Fruit fly (Drosophila melanogaster) whole organism, embryonic: ENCODE measurements around the gene CG6048.

Experiments used
- BEAF-32 ChIP-seq: fragments of 200-800 bp; sonication (Bioruptor generic); optimal IDR thresholded peaks from 3 replicates; lab custom pipeline; 2017; ENCODE audit warnings: missing biosample characterization, missing genetic modification characterization, mild to moderate bottlenecking, moderate library complexity, missing genetic modification reagents
- BtbVII ChIP-seq: fragments of 200-800 bp; sonication (Bioruptor generic); optimal IDR thresholded peaks from 3 replicates; lab custom pipeline; 2017; ENCODE audit warnings: missing biosample characterization, mild to moderate bottlenecking, missing genetic modification characterization
- CG10462 ChIP-seq: fragments of 200-800 bp; sonication (Bioruptor generic); optimal IDR thresholded peaks from 2 replicates; lab custom pipeline; 2016; ENCODE audit warnings: missing biosample characterization, missing genetic modification characterization
- CG12071 ChIP-seq: fragments of 200-800 bp; sonication (Bioruptor generic); optimal IDR thresholded peaks from 3 replicates; lab custom pipeline; 2018; ENCODE audit warnings: missing biosample characterization, mild to moderate bottlenecking, missing genetic modification characterization
- CG1233 ChIP-seq: fragments of 200-800 bp; sonication (Bioruptor generic); optimal IDR thresholded peaks from 4 replicates; lab custom pipeline; 2018; ENCODE audit warnings: missing biosample characterization, mild to moderate bottlenecking, missing genetic modification characterization
- CG12769 ChIP-seq: fragments of 200-800 bp; sonication (Bioruptor generic); optimal IDR thresholded peaks from 2 replicates; lab custom pipeline; 2019; ENCODE audit warnings: missing biosample characterization, mild to moderate bottlenecking, missing genetic modification characterization, moderate library complexity
- CG13296 ChIP-seq: fragments of 200-800 bp; sonication (Bioruptor generic); optimal IDR thresholded peaks from 3 replicates; lab custom pipeline; 2018; ENCODE audit warnings: missing biosample characterization, mild to moderate bottlenecking, missing genetic modification characterization
- CG15514 ChIP-seq: fragments of 200-800 bp; sonication (Bioruptor generic); optimal IDR thresholded peaks from 3 replicates; lab custom pipeline; 2017; ENCODE audit warnings: missing biosample characterization, missing genetic modification characterization, mild to moderate bottlenecking, moderate library complexity, missing genetic modification reagents
- CG2129 ChIP-seq: fragments of 200-800 bp; sonication (Bioruptor generic); IDR thresholded peaks from 2 replicates; pipeline ENCODE4 v1.3.6; 2022; ENCODE audit warnings: missing biosample characterization, missing genetic modification characterization; ENCODE audit not compliant: partially characterized antibody
- CG32767 ChIP-seq: fragments of 200-800 bp; sonication (Bioruptor generic); IDR thresholded peaks from 2 replicates; pipeline ENCODE4 v1.3.6; 2022; ENCODE audit warnings: missing biosample characterization, missing genetic modification characterization
- CG33557 ChIP-seq: fragments of 200-800 bp; sonication (Bioruptor generic); optimal IDR thresholded peaks from 2 replicates; lab custom pipeline; 2019; ENCODE audit warnings: missing biosample characterization, mild to moderate bottlenecking, missing genetic modification characterization, moderate library complexity
- CG3726 ChIP-seq: fragments of 200-800 bp; sonication (Bioruptor generic); IDR thresholded peaks from 3 replicates; pipeline ENCODE4, ENCODE4 v1.3.6; 2022; ENCODE audit warnings: missing biosample characterization, missing genetic modification characterization
- CG6175 ChIP-seq: fragments of 200-800 bp; sonication (Bioruptor generic); IDR thresholded peaks from 3 replicates; pipeline ENCODE4 v1.3.6; 2022; ENCODE audit warnings: missing biosample characterization, missing genetic modification characterization
- CG9932 ChIP-seq: fragments of 200-800 bp; sonication (Bioruptor generic); IDR thresholded peaks from 2 replicates; pipeline ENCODE4 v1.3.6; 2022; ENCODE audit warnings: missing biosample characterization, missing genetic modification characterization
- CTCF ChIP-seq: fragments of 200-800 bp; sonication (Bioruptor generic); optimal IDR thresholded peaks from 2 replicates; lab custom pipeline; 2017; ENCODE audit warnings: missing biosample characterization, mild to moderate bottlenecking, missing genetic modification characterization, moderate library complexity
- D19A ChIP-seq: fragments of 200-800 bp; optimal IDR thresholded peaks from 3 replicates; lab custom pipeline; 2019; ENCODE audit warnings: missing biosample characterization, mild to moderate bottlenecking, missing genetic modification characterization, moderate library complexity
- Dip2 ChIP-seq: fragments of 200-800 bp; sonication (Bioruptor generic); IDR thresholded peaks from 2 replicates; pipeline ENCODE4 v1.3.6; 2022; ENCODE audit warnings: missing biosample characterization, missing genetic modification characterization
- Doc3 ChIP-seq: fragments of 200-800 bp; sonication (Bioruptor generic); IDR thresholded peaks from 3 replicates; pipeline ENCODE4 v1.3.6; 2022; ENCODE audit warnings: missing biosample characterization, missing genetic modification characterization; ENCODE audit not compliant: partially characterized antibody
- Dref ChIP-seq: fragments of 200-800 bp; sonication (Bioruptor generic); IDR thresholded peaks from 2 replicates; pipeline ENCODE4 v1.3.6; 2022; ENCODE audit warnings: missing biosample characterization, missing genetic modification characterization
- Drgx ChIP-seq: fragments of 200-800 bp; sonication (Bioruptor generic); IDR thresholded peaks from 2 replicates; pipeline ENCODE4 v1.3.6; 2022; ENCODE audit warnings: missing biosample characterization, missing genetic modification characterization
- Hmr ChIP-seq: fragments of 200-800 bp; sonication (Bioruptor generic); optimal IDR thresholded peaks from 3 replicates; lab custom pipeline; 2017; ENCODE audit warnings: mild to moderate bottlenecking, missing biosample characterization, missing genetic modification reagents, missing genetic modification characterization
- Hr78 ChIP-seq, 2 experiments: fragments of 200-800 bp in 1 of 2; fragments of >200 bp in 1 of 2; sonication (Bioruptor generic) in 1 of 2; optimal IDR thresholded peaks; 2 replicates each; lab custom pipeline; 2017 to 2019; ENCODE audit warnings: missing biosample characterization in 2 of 2, missing genetic modification characterization in 2 of 2, mild to moderate bottlenecking in 1 of 2, moderate library complexity in 1 of 2
- Med ChIP-seq: fragments of 200-800 bp; sonication (Bioruptor generic); peaks from one replicate; lab custom pipeline; 2016; ENCODE audit warnings: missing biosample characterization, missing genetic modification characterization, mild to moderate bottlenecking, inconsistent platforms, moderate library complexity
- NFAT ChIP-seq: fragments of 200-800 bp; sonication (Bioruptor generic); IDR thresholded peaks from 2 replicates; pipeline ENCODE4 v1.3.6; 2022; ENCODE audit warnings: missing biosample characterization, missing genetic modification characterization
- Nf-YC ChIP-seq: fragments of 200-800 bp; optimal IDR thresholded peaks from 3 replicates; lab custom pipeline; 2019; ENCODE audit warnings: missing biosample characterization, mild to moderate bottlenecking, missing genetic modification characterization, moderate library complexity
- Oli ChIP-seq: fragments of 200-800 bp; sonication (Bioruptor generic); optimal IDR thresholded peaks from 2 replicates; lab custom pipeline; 2018; ENCODE audit warnings: missing biosample characterization, mild to moderate bottlenecking, missing genetic modification characterization, moderate library complexity
- Scr ChIP-seq: fragments of 200-800 bp; sonication (Bioruptor generic); IDR thresholded peaks from 2 replicates; pipeline ENCODE4 v1.3.6; 2022; ENCODE audit warnings: missing biosample characterization, missing genetic modification characterization; ENCODE audit not compliant: partially characterized antibody
- Vsx1 ChIP-seq: fragments of 200-800 bp; sonication (Bioruptor generic); optimal IDR thresholded peaks from 2 replicates; lab custom pipeline; 2017; ENCODE audit warnings: missing biosample characterization, mild to moderate bottlenecking, missing genetic modification characterization, missing genetic modification reagents
- ato ChIP-seq: fragments of 200-800 bp; sonication (Bioruptor generic); IDR thresholded peaks from 2 replicates; pipeline ENCODE4 v1.3.6; 2022; ENCODE audit warnings: missing biosample characterization, missing genetic modification characterization; ENCODE audit not compliant: partially characterized antibody
- ci ChIP-seq: fragments of 200-800 bp; sonication (Bioruptor generic); IDR thresholded peaks from 3 replicates; pipeline ENCODE4 v1.3.6; 2022; ENCODE audit warnings: missing biosample characterization, missing genetic modification characterization
- crol ChIP-seq: fragments of 200-800 bp; sonication (Bioruptor generic); IDR thresholded peaks from 2 replicates; pipeline ENCODE4 v1.3.6; 2022; ENCODE audit warnings: missing biosample characterization, missing genetic modification characterization
- gsb ChIP-seq: fragments of 200-800 bp; sonication (Bioruptor generic); IDR thresholded peaks from 2 replicates; pipeline ENCODE4 v1.3.6; 2022; ENCODE audit warnings: missing biosample characterization, missing genetic modification characterization
- her ChIP-seq: fragments of 200-800 bp; sonication (Bioruptor generic); optimal IDR thresholded peaks from 2 replicates; lab custom pipeline; 2016; ENCODE audit warnings: missing biosample characterization, missing genetic modification characterization
- ken ChIP-seq: fragments of 200-800 bp; sonication (Bioruptor generic); IDR thresholded peaks from 3 replicates; pipeline ENCODE4 v1.3.6; 2022; ENCODE audit warnings: missing biosample characterization, missing genetic modification characterization
- lab ChIP-seq: fragments of 200-800 bp; sonication (Bioruptor generic); optimal IDR thresholded peaks from 3 replicates; lab custom pipeline; 2017; ENCODE audit warnings: missing biosample characterization, missing genetic modification characterization, mild to moderate bottlenecking, moderate library complexity, missing genetic modification reagents
- lbe ChIP-seq: fragments of 200-800 bp; sonication (Bioruptor generic); optimal IDR thresholded peaks from 2 replicates; lab custom pipeline; 2016; ENCODE audit warnings: missing biosample characterization, mild to moderate bottlenecking, missing genetic modification characterization
- lilli ChIP-seq: fragments of 200-800 bp; sonication (Bioruptor generic); optimal IDR thresholded peaks from 3 replicates; lab custom pipeline; 2016; ENCODE audit warnings: missing biosample characterization, missing genetic modification characterization
- maf-S ChIP-seq: fragments of 200-800 bp; sonication (Bioruptor generic); optimal IDR thresholded peaks from 2 replicates; lab custom pipeline; 2016; ENCODE audit warnings: missing biosample characterization, missing genetic modification characterization
- nerfin-2 ChIP-seq: fragments of 200-800 bp; sonication (Bioruptor generic); IDR thresholded peaks from 2 replicates; pipeline ENCODE4 v1.3.6; 2022; ENCODE audit warnings: missing biosample characterization, missing genetic modification characterization; ENCODE audit not compliant: partially characterized antibody
- pzg ChIP-seq: fragments of 200-800 bp; sonication (Bioruptor generic); optimal IDR thresholded peaks from 3 replicates; lab custom pipeline; 2018; ENCODE audit warnings: missing biosample characterization, mild to moderate bottlenecking, missing genetic modification characterization, moderate library complexity
- slp2 ChIP-seq: fragments of 200-800 bp; sonication (Bioruptor generic); optimal IDR thresholded peaks from 2 replicates; lab custom pipeline; 2016; ENCODE audit warnings: missing biosample characterization, missing genetic modification characterization
- trem ChIP-seq: fragments of 200-800 bp; optimal IDR thresholded peaks from 3 replicates; lab custom pipeline; 2019; ENCODE audit warnings: missing biosample characterization, mild to moderate bottlenecking, missing genetic modification characterization, moderate library complexity
- vnd ChIP-seq: fragments of 200-800 bp; sonication (Bioruptor generic); IDR thresholded peaks from 3 replicates; pipeline ENCODE4 v1.3.6; 2022; ENCODE audit warnings: missing biosample characterization, missing genetic modification characterization; ENCODE audit not compliant: partially characterized antibody
- wek ChIP-seq: fragments of 200-800 bp; sonication (Bioruptor generic); optimal IDR thresholded peaks from 3 replicates; lab custom pipeline; 2018; ENCODE audit warnings: missing biosample characterization, mild to moderate bottlenecking, missing genetic modification characterization, moderate library complexity
- z ChIP-seq: fragments of 200-800 bp; sonication (Bioruptor generic); IDR thresholded peaks from 3 replicates; pipeline ENCODE4 v1.3.6; 2022; ENCODE audit warnings: missing biosample characterization, missing genetic modification characterization
- zfh2 ChIP-seq: fragments of 200-800 bp; sonication (Bioruptor generic); optimal IDR thresholded peaks from 2 replicates; lab custom pipeline; 2016; ENCODE audit warnings: missing biosample characterization, missing genetic modification characterization

CG6048 gene

DNA sequence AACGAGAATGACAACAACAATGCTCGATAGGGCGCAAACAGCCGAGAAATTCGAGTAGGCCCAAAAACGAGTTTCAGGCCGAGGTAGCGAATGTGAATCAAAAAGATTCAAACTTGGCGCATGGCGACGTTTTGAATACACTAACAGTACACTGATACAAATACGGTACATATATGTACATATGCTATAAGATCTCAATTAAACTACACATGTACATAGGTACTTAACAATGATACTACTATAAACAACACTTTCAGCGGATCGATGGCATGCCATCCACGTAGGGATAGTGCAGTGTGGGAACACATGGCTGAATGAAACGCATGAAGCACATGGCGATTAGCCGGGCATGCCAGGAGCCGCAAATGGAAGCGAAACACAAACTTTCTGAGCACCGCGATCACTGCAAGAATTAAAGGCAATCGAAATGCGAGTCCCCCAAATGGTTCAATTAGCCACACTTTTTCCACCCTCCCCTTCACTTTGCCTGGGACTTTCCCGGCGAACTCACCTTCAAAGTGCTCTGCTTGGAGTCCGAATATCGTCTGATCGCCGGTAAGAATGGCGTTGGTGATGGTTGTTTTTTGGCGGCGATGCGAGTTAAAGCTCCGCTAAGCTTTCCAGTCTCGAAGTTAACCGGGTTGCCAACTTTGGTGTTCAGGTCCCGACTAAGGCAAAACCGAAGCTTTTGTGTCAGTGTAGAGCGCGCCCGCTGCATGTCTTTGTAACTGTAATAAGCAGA, 36.4 kb upstream of the CG6048 start (continued):
- TF ChIP-seq wek (GFP tag; lab: Kevin White, UChicago): peak; percentile 42
- peak; percentile 77 for TF ChIP-seq CTCF (GFP tag; lab: Kevin White, UChicago)
- 0 out of 2 replicates have a peak, but pooled peaks have one; percentile 15 for TF ChIP-seq CG32767 (GFP tag; lab: Robert Waterston, UW)
- TF ChIP-seq gsb: no peak
- TF ChIP-seq Dref (GFP tag; lab: Robert Waterston, UW): 0 out of 2 replicates have a peak, but pooled peaks have one; percentile 32
- no peak for TF ChIP-seq Oli
- peak; percentile 45 for TF ChIP-seq CG12769 (tag; lab: Kevin White, UChicago)
- no peak for TF ChIP-seq Hr78 (GFP tag; optimal IDR thresholded peaks at IDR 0.05; lab: Kevin White, UChicago)
- TF ChIP-seq ken: no peak
- 0 out of 3 replicates have a peak, but pooled peaks have one; percentile 5 for TF ChIP-seq CG3726 (GFP tag; lab: Robert Waterston, UW)
- TF ChIP-seq slp2 (GFP tag; lab: Kevin White, UChicago): peak; percentile 9
- TF ChIP-seq lab (GFP tag; lab: Kevin White, UChicago): peak; percentile 1
- TF ChIP-seq Vsx1: peak; percentile 72
- TF ChIP-seq crol (GFP tag; lab: Robert Waterston, UW): peak; percentile 69
- 0 out of 3 replicates have a peak, but pooled peaks have one; percentile 27 for TF ChIP-seq Doc3 (GFP tag; lab: Robert Waterston, UW)
- TF ChIP-seq Scr: 0 out of 2 replicates have a peak, but pooled peaks have one; percentile 21
- no peak for TF ChIP-seq CG6175 (GFP tag; lab: Robert Waterston, UW)
- peak; percentile 7 for TF ChIP-seq lbe (GFP tag; lab: Kevin White, UChicago)
- TF ChIP-seq nerfin-2 (GFP tag; lab: Robert Waterston, UW): 0 out of 2 replicates have a peak, but pooled peaks have one; percentile 24
- TF ChIP-seq pzg (GFP tag; lab: Kevin White, UChicago): peak; percentile 29
- TF ChIP-seq D19A (tag; lab: Kevin White, UChicago): peak; percentile 71
- peak; percentile 16; the same call in 1 of the 3 replicates for TF ChIP-seq vnd
- TF ChIP-seq Drgx (GFP tag; lab: Robert Waterston, UW): peak; percentile 43; the same call in 1 of the 2 replicates
- 0 out of 2 replicates have a peak, but pooled peaks have one; percentile 14 for TF ChIP-seq CG9932 (GFP tag; lab: Robert Waterston, UW)
- TF ChIP-seq, all 482 proteins: peak for 40

DNA sequence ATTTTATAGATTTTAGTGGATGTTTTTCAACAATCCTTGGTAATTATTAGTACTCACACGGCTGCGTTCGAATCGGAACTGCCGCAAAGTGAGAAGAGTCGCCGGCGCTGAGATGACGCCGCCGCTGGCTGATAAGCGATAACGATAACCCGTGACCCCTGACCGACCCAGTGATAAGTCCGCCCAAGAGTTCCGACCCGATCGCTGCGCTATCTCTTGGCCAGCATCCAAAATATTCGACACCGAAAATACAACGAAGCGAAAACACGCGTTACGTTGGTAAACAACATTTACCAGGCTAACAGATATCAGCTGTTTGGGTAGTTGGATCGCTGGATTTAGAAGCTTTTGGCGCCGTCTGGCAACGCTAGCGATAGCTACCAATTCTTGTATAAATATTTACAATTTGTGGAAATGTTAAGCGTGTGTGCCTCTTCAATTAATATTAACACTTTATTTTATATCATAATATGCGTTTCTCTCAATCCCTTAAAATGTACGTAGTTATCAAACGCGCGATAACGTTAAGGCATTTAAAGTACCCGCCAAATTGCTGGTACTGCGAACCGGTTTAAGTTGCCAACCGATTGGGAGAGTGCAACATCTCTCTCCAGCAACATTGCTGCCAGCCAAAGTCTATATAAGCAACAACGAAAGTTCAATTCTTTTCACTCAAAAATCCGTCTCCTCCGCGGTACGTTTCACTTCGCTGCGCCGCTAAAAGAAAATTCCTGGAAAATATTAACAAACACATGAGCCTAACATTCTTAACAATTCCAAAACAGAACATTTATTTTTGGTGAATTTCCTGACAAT, 35.7 kb upstream of the CG6048 start, which contains the start of the genes Shmt and CG3726:
Gene Shmt, minus strand, starts transcription at position 304 of the 816 bp plus-strand sequence.
Gene CG3726, plus strand, starts transcription at position 604 of the 816 bp plus-strand sequence.
- TF ChIP-seq CG13296: peak; percentile 43
- no peak for TF ChIP-seq ato (GFP tag; lab: Robert Waterston, UW)
- peak; percentile 24 for TF ChIP-seq Hmr
- TF ChIP-seq Dip2 (GFP tag; lab: Robert Waterston, UW): no peak
- TF ChIP-seq CG33557 (GFP tag; lab: Kevin White, UChicago): no peak
- no peak for TF ChIP-seq CG10462 (GFP tag; lab: Kevin White, UChicago)
- peak; percentile 45 for TF ChIP-seq BEAF-32 (GFP tag; lab: Kevin White, UChicago)
- TF ChIP-seq BtbVII (GFP tag; lab: Kevin White, UChicago): no peak
- TF ChIP-seq trem: peak; percentile 1
- TF ChIP-seq lab (GFP tag; lab: Kevin White, UChicago): peak; percentile 42
- no peak for TF ChIP-seq zfh2 (GFP tag; lab: Kevin White, UChicago)
- peak; percentile 3 for TF ChIP-seq Nf-YC (tag; lab: Kevin White, UChicago)
- TF ChIP-seq CG1233 (GFP tag; lab: Kevin White, UChicago): peak; percentile 20
- peak; percentile 73 for TF ChIP-seq Med (GFP tag; lab: Kevin White, UChicago)
- peak; percentile 24 for TF ChIP-seq pzg (GFP tag; lab: Kevin White, UChicago)
- peak; percentile 37 for TF ChIP-seq her
- peak; percentile 44 for TF ChIP-seq CG12071
- TF ChIP-seq CG2129: no peak
- TF ChIP-seq maf-S (GFP tag; lab: Kevin White, UChicago): no peak
- TF ChIP-seq lilli: no peak
- no peak for TF ChIP-seq CG32767 (GFP tag; lab: Robert Waterston, UW)
- no peak for TF ChIP-seq ci (GFP tag; lab: Robert Waterston, UW)
- TF ChIP-seq z (GFP tag; lab: Robert Waterston, UW): peak; percentile 68; the same call in 1 of the 3 replicates
- no peak; the same call in 1 of the 2 replicates for TF ChIP-seq NFAT (GFP tag; lab: Robert Waterston, UW)
- TF ChIP-seq CG15514 (GFP tag; lab: Kevin White, UChicago): peak; percentile 45
